Worm (Caenorhabditis elegans): ENCODE data around the gene str-140.

DNA sequence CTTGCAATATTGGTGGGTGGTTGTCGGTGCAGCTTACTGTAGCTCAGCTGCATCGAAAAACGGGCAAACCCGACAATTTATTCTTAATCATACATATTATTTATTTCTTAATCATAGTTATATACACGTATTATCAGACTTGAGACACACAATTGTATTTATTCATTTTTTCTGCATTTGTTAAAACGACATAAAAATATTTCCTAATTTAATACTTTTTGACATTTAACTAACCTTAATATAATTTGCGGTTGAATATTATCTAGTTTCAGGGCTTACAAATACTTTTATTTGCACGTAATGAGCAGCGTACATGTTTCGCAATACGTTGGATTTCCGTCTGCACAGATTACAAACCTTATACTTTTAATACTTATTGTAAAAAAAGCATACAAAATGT is 9.3 kb downstream of the str-140 start, which contains the start of gene str-138:
- TF ChIP-seq med-1 (GFP tag; optimal IDR thresholded peaks at IDR 0.05; ENCODE audit: insufficient read depth) (no peak), T22C8.4 (GFP tag; IDR thresholded peaks at IDR 0.05) (no peak), flt-1 (GFP tag; IDR thresholded peaks at IDR 0.05) (no peak)

Measured in whole organism, midembryonic.